Fruit fly (Drosophila melanogaster) whole organism, wandering third instar larva: ENCODE results near the gene CG34148.

Experiments used
- Abd-B ChIP-seq: fragments of >200 bp; optimal IDR thresholded peaks from 2 replicates; lab custom pipeline; 2017; ENCODE audit warnings: missing biosample characterization, missing genetic modification characterization
- Rel ChIP-seq, 2 experiments: fragments of 200-800 bp; sonication (Bioruptor generic) in 1 of 2; optimal IDR thresholded peaks; 2 replicates in 1 of 2; 3 replicates in 1 of 2; lab custom pipeline; 2016 to 2019; ENCODE audit warnings: mild to moderate bottlenecking in 2 of 2, missing biosample characterization in 2 of 2, missing genetic modification characterization in 2 of 2, moderate library complexity in 1 of 2
- rgr ChIP-seq: fragments of 200-800 bp; sonication (Bioruptor generic); optimal IDR thresholded peaks from 3 replicates; lab custom pipeline; 2016; ENCODE audit warnings: missing biosample characterization, mild to moderate bottlenecking, missing genetic modification characterization

DNA sequence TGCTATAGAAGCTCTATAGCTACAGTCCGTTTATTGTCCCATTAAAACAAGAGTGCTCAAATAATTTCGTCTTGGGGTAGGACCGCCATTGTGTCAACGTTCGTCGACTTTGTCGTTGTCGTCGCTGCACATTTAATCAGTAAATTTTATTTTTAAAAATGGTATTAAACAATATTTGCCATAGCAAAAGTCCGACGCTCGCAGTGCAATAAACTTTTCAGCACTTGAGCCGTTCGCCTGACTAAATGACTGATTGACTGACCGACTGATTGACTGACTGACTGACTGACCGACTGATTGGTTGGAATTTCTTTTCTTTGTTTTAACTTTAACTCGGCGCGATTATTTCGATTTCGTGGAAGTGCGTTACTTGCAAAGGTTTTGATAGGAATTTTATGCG lies 11.5 kb upstream of the CG34148 start:
- TF ChIP-seq Rel (GFP tag; optimal IDR thresholded peaks at IDR 0.05; lab: Kevin White, UChicago), result no peak
- peak; percentile 30 for TF ChIP-seq Rel (tag; optimal IDR thresholded peaks at IDR 0.05; lab: Kevin White, UChicago)
- no peak for TF ChIP-seq Abd-B (GFP tag; lab: Kevin White, UChicago)
- no peak for TF ChIP-seq rgr
